Worm (Caenorhabditis elegans) whole organism, L4 larva: ENCODE measurements around the gene dnpp-1.

Experiments used
- dpl-1 ChIP-seq: fragments of 150-350 bp; optimal IDR thresholded peaks from 2 replicates; lab custom pipeline; 2014; ENCODE audit warnings: missing biosample characterization, missing genetic modification reagents, missing genetic modification characterization
- egl-27 ChIP-seq: sonication (generic microtip); optimal IDR thresholded peaks from 3 replicates; lab custom pipeline; 2017; ENCODE audit warnings: missing biosample characterization, missing genetic modification reagents, missing genetic modification characterization
- hmg-1.1 ChIP-seq: fragments of 200-800 bp; sonication (Bioruptor generic); IDR thresholded peaks from 2 replicates; pipeline ENCODE4 v1.3.6; 2022; ENCODE audit warnings: missing genetic modification reagents, missing genetic modification characterization, missing compliant biosample characterization
- nhr-237 ChIP-seq: sonication (generic microtip); optimal IDR thresholded peaks from 2 replicates; lab custom pipeline; 2017; ENCODE audit warnings: missing biosample characterization, missing genetic modification characterization
- pha-4 ChIP-seq, 2 experiments: fragments of 150-350 bp in 1 of 2; fragments of 200-800 bp in 1 of 2; sonication (Bioruptor generic) in 1 of 2; IDR thresholded peaks in 1 of 2; optimal IDR thresholded peaks in 1 of 2; 2 replicates each; pipeline versions ENCODE4 v1.3.6 to Lab custom; 2014 to 2022; ENCODE audit warnings: missing genetic modification characterization in 2 of 2, missing genetic modification reagents in 2 of 2, missing biosample characterization in 1 of 2, missing compliant biosample characterization in 1 of 2

- no peak for TF ChIP-seq pha-4 (GFP tag; IDR thresholded peaks at IDR 0.05; lab: Robert Waterston, UW)
- no peak for TF ChIP-seq pha-4 (tag; optimal IDR thresholded peaks at IDR 0.05; lab: Kevin White, UChicago)
- no peak for TF ChIP-seq dpl-1 (GFP tag; lab: Kevin White, UChicago)
- no peak for TF ChIP-seq nhr-237 (tag; lab: Kevin White, UChicago)
- TF ChIP-seq hmg-1.1 (GFP tag; lab: Robert Waterston, UW) = no peak
- TF ChIP-seq egl-27 (tag; lab: Kevin White, UChicago) = no peak
These were observed 51.6 kb downstream of the dnpp-1 start for ce11 chrIII:5811957-5812356.
